Worm (Caenorhabditis elegans) whole organism, young adult: ENCODE results near the gene abi-1.

Source experiments
- B0019.2 ChIP-seq: fragments of 200-800 bp; sonication (Bioruptor generic); conservative IDR thresholded peaks from 2 replicates; pipeline ENCODE4 v1.3.6; 2022; ENCODE audit warnings: missing genetic modification reagents, missing genetic modification characterization, missing compliant biosample characterization
- C06A6.2 ChIP-seq: fragments of 200-800 bp; sonication (Bioruptor generic); conservative IDR thresholded peaks from 2 replicates; pipeline ENCODE4 v1.3.6; 2022; ENCODE audit warnings: missing genetic modification characterization, missing compliant biosample characterization
- D2030.7 ChIP-seq: fragments of 200-800 bp; sonication (Bioruptor generic); IDR thresholded peaks from 2 replicates; pipeline ENCODE4 v1.3.6; 2022; ENCODE audit warnings: missing genetic modification reagents, missing genetic modification characterization, missing compliant biosample characterization
- F37B4.10 ChIP-seq: fragments of 200-800 bp; sonication (Bioruptor generic); IDR thresholded peaks from 2 replicates; pipeline ENCODE4 v1.3.6; 2022; ENCODE audit warnings: missing genetic modification characterization, missing compliant biosample characterization
- F39B2.1 ChIP-seq: fragments of 200-800 bp; sonication (Bioruptor generic); IDR thresholded peaks from 2 replicates; pipeline ENCODE4 v1.3.6; 2022; ENCODE audit warnings: missing genetic modification reagents, missing genetic modification characterization, missing compliant biosample characterization
- F49E8.2 ChIP-seq: sonication (generic microtip); optimal IDR thresholded peaks from 3 replicates; lab custom pipeline; 2017; ENCODE audit warnings: missing genetic modification characterization, mild to moderate bottlenecking, missing compliant biosample characterization, antibody characterized with exemption, moderate library complexity; ENCODE audit not compliant: insufficient read depth
- F55B11.4 ChIP-seq: sonication (generic microtip); optimal IDR thresholded peaks from 2 replicates; lab custom pipeline; 2016; ENCODE audit warnings: missing compliant biosample characterization, missing genetic modification characterization, borderline replicate concordance; ENCODE audit not compliant: insufficient read depth
- F57A8.1 ChIP-seq: fragments of 200-800 bp; sonication (Bioruptor generic); optimal IDR thresholded peaks from 2 replicates; lab custom pipeline; 2018; ENCODE audit warnings: mild to moderate bottlenecking, missing genetic modification characterization, moderate library complexity, missing compliant biosample characterization
- Y53G8AR.9 ChIP-seq: fragments of 200-800 bp; sonication (Bioruptor generic); conservative IDR thresholded peaks from 2 replicates; pipeline ENCODE4 v1.3.6; 2022; ENCODE audit warnings: missing genetic modification reagents, missing genetic modification characterization, missing compliant biosample characterization
- Y56A3A.18 ChIP-seq: fragments of 200-800 bp; sonication (Bioruptor generic); IDR thresholded peaks from 2 replicates; pipeline ENCODE4 v1.3.6; 2022; ENCODE audit warnings: missing genetic modification reagents, missing genetic modification characterization, missing compliant biosample characterization
- ZK185.1 ChIP-seq: sonication (generic microtip); optimal IDR thresholded peaks from 2 replicates; lab custom pipeline; 2016; ENCODE audit warnings: mild to moderate bottlenecking, missing genetic modification characterization, missing compliant biosample characterization; ENCODE audit not compliant: poor library complexity, severe bottlenecking
- aptf-2 ChIP-seq: fragments of 200-800 bp; sonication (Bioruptor generic); conservative IDR thresholded peaks from 2 replicates; pipeline ENCODE4 v1.3.6; 2022; ENCODE audit warnings: missing genetic modification reagents, missing genetic modification characterization, missing compliant biosample characterization
- aptf-3 ChIP-seq: fragments of 200-800 bp; sonication (Bioruptor generic); IDR thresholded peaks from 2 replicates; pipeline ENCODE4 v1.3.6; 2022; ENCODE audit warnings: missing genetic modification characterization, missing compliant biosample characterization
- attf-5 ChIP-seq: fragments of 200-800 bp; sonication (Bioruptor generic); optimal IDR thresholded peaks from 2 replicates; lab custom pipeline; 2018; ENCODE audit warnings: mild to moderate bottlenecking, missing genetic modification characterization, missing compliant biosample characterization
- attf-6 ChIP-seq: fragments of 200-800 bp; sonication (Bioruptor generic); IDR thresholded peaks from 2 replicates; pipeline ENCODE4 v1.3.6; 2022; ENCODE audit warnings: missing genetic modification reagents, missing genetic modification characterization, missing compliant biosample characterization
- ceh-100 ChIP-seq: fragments of 200-800 bp; sonication (Bioruptor generic); IDR thresholded peaks from 2 replicates; pipeline ENCODE4 v1.3.6; 2022; ENCODE audit warnings: missing genetic modification reagents, missing genetic modification characterization, missing compliant biosample characterization
- dox-1 ChIP-seq: fragments of 200-800 bp; sonication (Bioruptor generic); IDR thresholded peaks from 2 replicates; pipeline ENCODE4 v1.3.6; 2022; ENCODE audit warnings: missing genetic modification reagents, missing genetic modification characterization, missing compliant biosample characterization
- dpff-1 ChIP-seq: sonication (generic microtip); optimal IDR thresholded peaks from 2 replicates; lab custom pipeline; 2017; ENCODE audit warnings: mild to moderate bottlenecking, missing genetic modification characterization, missing compliant biosample characterization
- efl-1 ChIP-seq: fragments of 150-350 bp; optimal IDR thresholded peaks from 2 replicates; lab custom pipeline; 2014; ENCODE audit warnings: missing biosample characterization, missing genetic modification reagents, missing genetic modification characterization
- egrh-3 ChIP-seq: fragments of 200-800 bp; sonication (Bioruptor generic); IDR thresholded peaks from 2 replicates; pipeline ENCODE4 v1.3.6; 2022; ENCODE audit warnings: missing genetic modification reagents, missing genetic modification characterization, missing compliant biosample characterization
- ets-4 ChIP-seq: fragments of 200-800 bp; sonication (Bioruptor generic); optimal IDR thresholded peaks from 2 replicates; lab custom pipeline; 2018; ENCODE audit warnings: mild to moderate bottlenecking, missing genetic modification characterization, missing compliant biosample characterization
- hlh-12 ChIP-seq: sonication (generic microtip); optimal IDR thresholded peaks from 2 replicates; lab custom pipeline; 2016; ENCODE audit warnings: missing genetic modification characterization, missing compliant biosample characterization
- hmg-1.2 ChIP-seq: fragments of 200-800 bp; sonication (Bioruptor generic); IDR thresholded peaks from 2 replicates; pipeline ENCODE4 v1.3.6; 2022; ENCODE audit warnings: missing genetic modification reagents, missing genetic modification characterization, missing compliant biosample characterization
- hmg-20 ChIP-seq: fragments of 200-800 bp; sonication (Bioruptor generic); IDR thresholded peaks from 2 replicates; pipeline ENCODE4 v1.3.6; 2022; ENCODE audit warnings: missing genetic modification reagents, missing genetic modification characterization, missing compliant biosample characterization
- hrde-1 ChIP-seq: sonication (generic microtip); optimal IDR thresholded peaks from 2 replicates; lab custom pipeline; 2016; ENCODE audit warnings: missing genetic modification characterization, mild to moderate bottlenecking, missing compliant biosample characterization, moderate library complexity, missing genotype, missing genetic modification reagents, borderline replicate concordance
- hsf-1 ChIP-seq: fragments of 200-800 bp; sonication (Bioruptor generic); IDR thresholded peaks from 2 replicates; pipeline ENCODE4 v1.3.6; 2022; ENCODE audit warnings: missing genetic modification reagents, missing genetic modification characterization, missing compliant biosample characterization
- lag-1 ChIP-seq: fragments of 200-800 bp; sonication (Bioruptor generic); IDR thresholded peaks from 2 replicates; pipeline ENCODE4 v1.3.6; 2022; ENCODE audit warnings: missing genetic modification reagents, missing genetic modification characterization, missing compliant biosample characterization
- lin-26 ChIP-seq: fragments of 200-800 bp; sonication (Bioruptor generic); IDR thresholded peaks from 2 replicates; pipeline ENCODE4 v1.3.6; 2022; ENCODE audit warnings: missing genetic modification reagents, missing genetic modification characterization, missing compliant biosample characterization
- madf-3 ChIP-seq: fragments of 200-800 bp; sonication (Bioruptor generic); IDR thresholded peaks from 2 replicates; pipeline ENCODE4 v1.3.6; 2022; ENCODE audit warnings: missing genetic modification reagents, missing genetic modification characterization, missing compliant biosample characterization
- madf-6 ChIP-seq: fragments of 200-800 bp; sonication (Bioruptor generic); IDR thresholded peaks from 2 replicates; pipeline ENCODE4 v1.3.6; 2022; ENCODE audit warnings: missing genetic modification reagents, missing genetic modification characterization, missing compliant biosample characterization
- madf-8 ChIP-seq: fragments of 200-800 bp; sonication (Bioruptor generic); conservative IDR thresholded peaks from 2 replicates; pipeline ENCODE4 v1.3.6; 2022; ENCODE audit warnings: missing genetic modification reagents, missing genetic modification characterization, missing compliant biosample characterization
- mcd-1 ChIP-seq: fragments of 200-800 bp; sonication (Bioruptor generic); IDR thresholded peaks from 2 replicates; pipeline ENCODE4 v1.3.6; 2022; ENCODE audit warnings: missing genetic modification reagents, missing genetic modification characterization, missing compliant biosample characterization
- mxl-1 ChIP-seq: sonication (generic microtip); optimal IDR thresholded peaks from 2 replicates; lab custom pipeline; 2016; ENCODE audit warnings: missing genetic modification characterization, missing compliant biosample characterization
- nfya-2 ChIP-seq: fragments of 200-800 bp; sonication (Bioruptor generic); IDR thresholded peaks from 2 replicates; pipeline ENCODE4 v1.3.6; 2022; ENCODE audit warnings: missing genetic modification reagents, missing genetic modification characterization, missing compliant biosample characterization
- nfyb-1 ChIP-seq: fragments of 200-800 bp; sonication (Bioruptor generic); IDR thresholded peaks from 2 replicates; pipeline ENCODE4 v1.3.6; 2022; ENCODE audit warnings: missing genetic modification reagents, missing genetic modification characterization, missing compliant biosample characterization
- nhr-27 ChIP-seq: fragments of 200-800 bp; sonication (Bioruptor generic); optimal IDR thresholded peaks from 2 replicates; lab custom pipeline; 2018; ENCODE audit warnings: mild to moderate bottlenecking, missing genetic modification characterization, moderate library complexity, missing compliant biosample characterization
- nhr-90 ChIP-seq: sonication (generic microtip); optimal IDR thresholded peaks from 2 replicates; lab custom pipeline; 2016; ENCODE audit warnings: missing genotype, mild to moderate bottlenecking, missing genetic modification characterization, missing compliant biosample characterization
- pbrm-1 ChIP-seq: fragments of 200-800 bp; sonication (Bioruptor generic); IDR thresholded peaks from 2 replicates; pipeline ENCODE4 v1.3.6; 2022; ENCODE audit warnings: missing genetic modification reagents, missing genetic modification characterization, missing compliant biosample characterization
- sdz-38 ChIP-seq: sonication (generic microtip); optimal IDR thresholded peaks from 2 replicates; lab custom pipeline; 2016; ENCODE audit warnings: missing genotype, missing genetic modification characterization, missing compliant biosample characterization
- snpc-3.4 ChIP-seq: sonication (generic microtip); optimal IDR thresholded peaks from 2 replicates; lab custom pipeline; 2017; ENCODE audit warnings: missing genetic modification characterization, mild to moderate bottlenecking, missing compliant biosample characterization, antibody characterized with exemption, moderate library complexity, missing genotype, missing genetic modification reagents
- snpc-4 ChIP-seq, 5 experiments: fragments of 150-350 bp in 1 of 5; sonication (generic microtip) in 4 of 5; optimal IDR thresholded peaks; 2 replicates each; lab custom pipeline; 2014 to 2018; ENCODE audit warnings: missing genetic modification characterization in 5 of 5, missing biosample characterization in 3 of 5, antibody characterized with exemption in 2 of 5, mild to moderate bottlenecking in 2 of 5, missing compliant biosample characterization in 2 of 5, missing genotype in 2 of 5, moderate library complexity in 2 of 5, missing genetic modification reagents in 1 of 5
- sptf-2 ChIP-seq: fragments of 200-800 bp; sonication (Bioruptor generic); optimal IDR thresholded peaks from 2 replicates; lab custom pipeline; 2018; ENCODE audit warnings: mild to moderate bottlenecking, missing genetic modification characterization, missing compliant biosample characterization
- tbx-9 ChIP-seq: sonication (generic microtip); optimal IDR thresholded peaks from 2 replicates; lab custom pipeline; 2016; ENCODE audit warnings: borderline replicate concordance, missing genetic modification characterization, inconsistent platforms, missing compliant biosample characterization
- tlf-1 ChIP-seq: fragments of 200-800 bp; sonication (Bioruptor generic); optimal IDR thresholded peaks from 2 replicates; lab custom pipeline; 2018; ENCODE audit warnings: mild to moderate bottlenecking, missing genetic modification characterization, missing compliant biosample characterization
- ztf-18 ChIP-seq: sonication (generic microtip); optimal IDR thresholded peaks from 2 replicates; lab custom pipeline; 2016; ENCODE audit warnings: missing genotype, mild to moderate bottlenecking, missing genetic modification characterization, missing compliant biosample characterization
- ztf-22 ChIP-seq: fragments of 200-800 bp; sonication (Bioruptor generic); optimal IDR thresholded peaks from 2 replicates; lab custom pipeline; 2018; ENCODE audit warnings: mild to moderate bottlenecking, missing genetic modification characterization, moderate library complexity, missing compliant biosample characterization
- ztf-26 ChIP-seq: sonication (generic microtip); optimal IDR thresholded peaks from 2 replicates; lab custom pipeline; 2017; ENCODE audit warnings: missing genetic modification characterization, missing compliant biosample characterization
- ztf-6 ChIP-seq: fragments of 200-800 bp; sonication (Bioruptor generic); IDR thresholded peaks from 2 replicates; pipeline ENCODE4 v1.3.6; 2022; ENCODE audit warnings: missing genetic modification reagents, missing genetic modification characterization, missing compliant biosample characterization

abi-1 gene

DNA sequence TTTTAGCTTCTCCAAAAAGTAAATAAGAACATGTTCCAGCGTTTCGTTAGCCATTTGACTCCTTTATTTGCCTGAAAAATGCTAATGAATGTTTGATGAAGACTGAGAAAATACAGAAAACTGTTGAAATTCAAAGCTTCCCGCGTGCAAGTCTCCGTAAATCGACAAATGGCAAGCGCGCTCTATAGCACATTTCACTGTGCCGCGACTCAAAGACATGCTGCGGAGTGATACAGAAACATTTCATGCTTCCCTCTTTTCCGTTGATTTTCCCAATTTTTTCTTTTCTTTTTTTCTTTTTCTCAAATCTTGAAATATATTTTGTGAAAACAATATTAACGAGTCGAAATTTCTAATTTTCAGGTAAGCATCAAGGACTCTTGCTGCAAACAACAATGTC, 13.6 kb downstream of the abi-1 start, which contains the start of the genes ska-3 and rps-12 (continued):
- TF ChIP-seq nfya-2 (GFP tag; lab: Robert Waterston, UW) (no peak), madf-3 (peak; percentile 96), hmg-20 (peak; percentile 82), ztf-26 (tag; lab: Kevin White, UChicago) (peak; percentile 95), Y56A3A.18 (peak; percentile 51; the same call in 1 of the 2 replicates), F37B4.10 (GFP tag; lab: Robert Waterston, UW) (no peak), B0019.2 (GFP tag; lab: Robert Waterston, UW) (peak; percentile 81), efl-1 (GFP tag; lab: Kevin White, UChicago) (peak; percentile 93), dpff-1 (no peak), pbrm-1 (GFP tag; lab: Robert Waterston, UW) (peak; percentile 96), tbx-9 (tag; lab: Kevin White, UChicago) (no peak), nhr-90 (peak; percentile 26), F49E8.2 (tag; lab: Kevin White, UChicago) (peak; percentile 93), nhr-27 (tag; lab: Kevin White, UChicago) (no peak), F39B2.1 (GFP tag; lab: Robert Waterston, UW) (0 out of 2 replicates have a peak, but pooled peaks have one; percentile 55), ztf-18 (tag; lab: Kevin White, UChicago) (peak; percentile 79), Y53G8AR.9 (GFP tag; lab: Robert Waterston, UW) (peak; percentile 98), hmg-1.2 (GFP tag; lab: Robert Waterston, UW) (peak; percentile 95), sptf-2 (GFP tag; lab: Kevin White, UChicago) (no peak), mcd-1 (GFP tag; lab: Robert Waterston, UW) (peak; percentile 100), hsf-1 (peak; percentile 82), mxl-1 (no peak), ZK185.1 (tag; lab: Kevin White, UChicago) (peak; percentile 97), F57A8.1 (no peak), ceh-100 (GFP tag; lab: Robert Waterston, UW) (peak; percentile 83), snpc-4 (GFP tag; optimal IDR thresholded peaks at IDR 0.05; lab: Kevin White, UChicago) (peak; percentile 78), snpc-4 (tag; optimal IDR thresholded peaks at IDR 0.05; lab: Kevin White, UChicago) (peak; percentile 77 to 88 (median 86)), tlf-1 (GFP tag; lab: Kevin White, UChicago) (peak; percentile 96), egrh-3 (peak; percentile 42; the same call in 1 of the 2 replicates), hlh-12 (tag; lab: Kevin White, UChicago) (no peak), ets-4 (GFP tag; lab: Kevin White, UChicago) (no peak), madf-8 (GFP tag; lab: Robert Waterston, UW) (peak; percentile 77), lag-1 (GFP tag; lab: Robert Waterston, UW) (no peak), ztf-22 (GFP tag; lab: Kevin White, UChicago) (peak; percentile 47), D2030.7 (peak; percentile 92), lin-26 (GFP tag; lab: Robert Waterston, UW) (no peak; the same call in 1 of the 2 replicates), attf-6 (GFP tag; lab: Robert Waterston, UW) (no peak), aptf-2 (peak; percentile 74), snpc-3.4 (peak; percentile 93), F55B11.4 (no peak), hrde-1 (tag; lab: Kevin White, UChicago) (peak; percentile 57), attf-5 (GFP tag; lab: Kevin White, UChicago) (peak; percentile 99), nfyb-1 (GFP tag; lab: Robert Waterston, UW) (peak; percentile 96), sdz-38 (tag; lab: Kevin White, UChicago) (no peak), aptf-3 (GFP tag; lab: Robert Waterston, UW) (no peak), C06A6.2 (GFP tag; lab: Robert Waterston, UW) (peak; percentile 92), madf-6 (GFP tag; lab: Robert Waterston, UW) (peak; percentile 95), dox-1 (GFP tag; lab: Robert Waterston, UW) (peak; percentile 97), ztf-6 (GFP tag; lab: Robert Waterston, UW) (peak; percentile 86)
